Worm (Caenorhabditis elegans): Measurements from ENCODE around the gene lrch-1.

- no peak for TF ChIP-seq ama-1 (optimal IDR thresholded peaks at IDR 0.05)
- no peak for TF ChIP-seq unc-39 (tag; optimal IDR thresholded peaks at IDR 0.05)
- no peak for TF ChIP-seq skn-1 (tag; optimal IDR thresholded peaks at IDR 0.05)
- no peak for TF ChIP-seq elt-3 (tag; optimal IDR thresholded peaks at IDR 0.05)
- TF ChIP-seq pqm-1 (tag; optimal IDR thresholded peaks at IDR 0.05) = no peak
Measured at ce11 chrX:6259081-6259480, 42.6 kb upstream of the lrch-1 start.
